Worm (Caenorhabditis elegans): Measurements from ENCODE around the gene C06C3.10.

The C06C3.10 gene

ce11 chrII:9412086-9412608 lies 35.1 kb upstream of the C06C3.10 start, which contains the start of gene arrd-3:
TSS of gene arrd-3 (plus strand) at chrII:9412558.
- TF ChIP-seq ceh-19 (GFP tag; optimal IDR thresholded peaks at IDR 0.05) (no peak), ceh-24 (tag; optimal IDR thresholded peaks at IDR 0.05) (no peak), dve-1 (tag; optimal IDR thresholded peaks at IDR 0.05) (no peak), sox-4 (tag; optimal IDR thresholded peaks at IDR 0.05) (no peak), tbx-2 (tag; optimal IDR thresholded peaks at IDR 0.05) (no peak), C38D4.7 (GFP tag; optimal IDR thresholded peaks at IDR 0.05) (no peak), sdc-2 (tag; optimal IDR thresholded peaks at IDR 0.05) (no peak), hlh-30 (tag; optimal IDR thresholded peaks at IDR 0.05; ENCODE audit: insufficient read depth) (no peak), ceh-9 (tag; optimal IDR thresholded peaks at IDR 0.05) (no peak), fax-1 (tag; optimal IDR thresholded peaks at IDR 0.05) (no peak), pros-1 (tag; optimal IDR thresholded peaks at IDR 0.05) (no peak), ceh-6 (GFP tag; optimal IDR thresholded peaks at IDR 0.05) (no peak), ceh-30 (tag; optimal IDR thresholded peaks at IDR 0.05) (no peak), Y22D7AL.16 (tag; optimal IDR thresholded peaks at IDR 0.05) (no peak), npax-4 (tag; optimal IDR thresholded peaks at IDR 0.05) (no peak)

- TF ChIP-seq elt-4 (tag; optimal IDR thresholded peaks at IDR 0.05) = no peak
These were observed 34.4 kb upstream of the C06C3.10 start, which contains the start of gene M176.9 for ce11 chrII:9411497-9411896. TSS of gene M176.9 (minus strand) at chrII:9411597.

DNA sequence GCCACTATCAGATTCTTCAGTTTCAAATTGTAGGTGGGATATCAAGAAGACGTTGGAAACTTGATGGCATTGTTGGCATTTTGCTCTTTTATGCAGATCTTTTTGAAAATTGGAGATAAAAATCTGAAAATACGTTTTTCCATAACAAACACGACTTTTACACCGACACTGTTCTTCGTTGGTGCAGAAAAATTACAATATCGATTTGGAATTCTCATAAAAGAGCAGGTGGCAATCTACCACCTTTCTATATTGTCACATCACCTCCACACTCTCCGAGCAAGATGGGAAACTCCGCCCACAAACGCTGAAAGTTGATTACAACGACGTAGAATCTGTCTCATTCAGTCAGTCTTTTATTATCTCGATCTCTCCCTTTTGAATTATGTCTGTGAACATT lies 30.4 kb upstream of the C06C3.10 start, which contains the start of gene arrd-2:
TSS of gene arrd-2 (plus strand) at position 301 of the 400 bp plus-strand sequence.
- no peak for TF ChIP-seq sox-2 (GFP tag; IDR thresholded peaks at IDR 0.05)
- no peak for TF ChIP-seq tbx-7 (tag; optimal IDR thresholded peaks at IDR 0.05)
- TF ChIP-seq eyg-1 (tag; optimal IDR thresholded peaks at IDR 0.05) = no peak
- TF ChIP-seq ceh-45 (GFP tag; IDR thresholded peaks at IDR 0.05) = no peak
- no peak for TF ChIP-seq ref-2 (tag; optimal IDR thresholded peaks at IDR 0.05)
- TF ChIP-seq ceh-19 (GFP tag; optimal IDR thresholded peaks at IDR 0.05) = no peak

- TF ChIP-seq pha-4 (tag; optimal IDR thresholded peaks at IDR 0.05) = no peak
- TF ChIP-seq ceh-45 (GFP tag; IDR thresholded peaks at IDR 0.05) = no peak
These were observed 30.0 kb upstream of the C06C3.10 start, which contains the start of gene mpz-6 for ce11 chrII:9407020-9407419. TSS of gene mpz-6 (minus strand) at chrII:9407120.

ce11 chrII:9403846-9404245 lies 26.8 kb upstream of the C06C3.10 start, which contains the start of gene Y51B9A.5:
TSS of gene Y51B9A.5 (plus strand) at chrII:9404146.
- TF ChIP-seq ceh-14 (tag; optimal IDR thresholded peaks at IDR 0.05) (no peak), elt-2 (tag; optimal IDR thresholded peaks at IDR 0.05) (no peak), unc-3 (GFP tag; conservative IDR thresholded peaks at IDR 0.05) (no peak), unc-3 (tag; optimal IDR thresholded peaks at IDR 0.05) (no peak), F13H6.1 (tag; optimal IDR thresholded peaks at IDR 0.05) (no peak), K02D7.2 (tag; optimal IDR thresholded peaks at IDR 0.05) (no peak), npax-4 (tag; optimal IDR thresholded peaks at IDR 0.05) (no peak), dmd-4 (tag; optimal IDR thresholded peaks at IDR 0.05; ENCODE audit: borderline replicate concordance) (no peak), sdc-2 (tag; optimal IDR thresholded peaks at IDR 0.05) (no peak), lin-11 (tag; optimal IDR thresholded peaks at IDR 0.05) (no peak)

- TF ChIP-seq hlh-13 (GFP tag; optimal IDR thresholded peaks at IDR 0.05) (no peak), unc-42 (tag; optimal IDR thresholded peaks at IDR 0.05) (no peak), ceh-45 (GFP tag; IDR thresholded peaks at IDR 0.05) (no peak), elt-2 (tag; optimal IDR thresholded peaks at IDR 0.05) (no peak), unc-3 (GFP tag; conservative IDR thresholded peaks at IDR 0.05) (no peak), unc-3 (tag; optimal IDR thresholded peaks at IDR 0.05) (no peak)
These were observed 26.0 kb upstream of the C06C3.10 start, which contains the start of gene Y51B9A.6 for ce11 chrII:9403087-9403486. TSS of gene Y51B9A.6 (minus strand) at chrII:9403187.

Data from whole organism, late embryonic.